Fruit fly (Drosophila melanogaster) whole organism, embryonic: Measurements from ENCODE around the gene CG43689.

ENCODE experiments used
- CG11093 ChIP-seq: fragments of 200-800 bp; sonication (Bioruptor generic); IDR thresholded peaks from 3 replicates; pipeline ENCODE4 v1.3.6; 2022; ENCODE audit warnings: missing biosample characterization, missing genetic modification characterization
- CG11504 ChIP-seq: fragments of 200-800 bp; sonication (Bioruptor generic); optimal IDR thresholded peaks from 3 replicates; lab custom pipeline; 2019; ENCODE audit warnings: missing biosample characterization, mild to moderate bottlenecking, missing genetic modification characterization, moderate library complexity
- CG12071 ChIP-seq: fragments of 200-800 bp; sonication (Bioruptor generic); optimal IDR thresholded peaks from 3 replicates; lab custom pipeline; 2018; ENCODE audit warnings: missing biosample characterization, mild to moderate bottlenecking, missing genetic modification characterization
- CG12299 ChIP-seq: fragments of 200-800 bp; sonication (Bioruptor generic); optimal IDR thresholded peaks from 2 replicates; lab custom pipeline; 2018; ENCODE audit warnings: missing biosample characterization, mild to moderate bottlenecking, missing genetic modification characterization
- CG13775 ChIP-seq: fragments of 200-800 bp; sonication (Bioruptor generic); optimal IDR thresholded peaks from 3 replicates; lab custom pipeline; 2017; ENCODE audit warnings: missing biosample characterization, mild to moderate bottlenecking, missing genetic modification characterization
- CG15269 ChIP-seq: fragments of 200-800 bp; sonication (Bioruptor generic); optimal IDR thresholded peaks from 2 replicates; lab custom pipeline; 2018; ENCODE audit warnings: missing biosample characterization, mild to moderate bottlenecking, missing genetic modification characterization, moderate library complexity
- CG1603 ChIP-seq: fragments of 200-800 bp; sonication (Bioruptor generic); optimal IDR thresholded peaks from 2 replicates; lab custom pipeline; 2019; ENCODE audit warnings: missing biosample characterization, mild to moderate bottlenecking, missing genetic modification characterization, moderate library complexity
- CG18599 ChIP-seq: fragments of 200-800 bp; sonication (Bioruptor generic); optimal IDR thresholded peaks from 3 replicates; lab custom pipeline; 2017; ENCODE audit warnings: missing biosample characterization, missing genetic modification characterization, mild to moderate bottlenecking, moderate library complexity, missing genetic modification reagents
- CG2120 ChIP-seq: fragments of 200-800 bp; sonication (Bioruptor generic); optimal IDR thresholded peaks from 3 replicates; lab custom pipeline; 2016; ENCODE audit warnings: missing biosample characterization, missing genetic modification characterization
- CG4360 ChIP-seq: fragments of 200-800 bp; sonication (Bioruptor generic); IDR thresholded peaks from 2 replicates; pipeline ENCODE4 v1.3.6; 2022; ENCODE audit warnings: missing biosample characterization, missing genetic modification characterization
- CG4617 ChIP-seq: fragments of 200-800 bp; sonication (Bioruptor generic); optimal IDR thresholded peaks from 3 replicates; lab custom pipeline; 2016; ENCODE audit warnings: missing biosample characterization, missing genetic modification characterization, borderline replicate concordance
- CG4730 ChIP-seq: fragments of 200-800 bp; sonication (Bioruptor generic); IDR thresholded peaks from 2 replicates; pipeline ENCODE4 v1.3.6; 2022; ENCODE audit warnings: missing biosample characterization, missing genetic modification characterization
- CG5180 ChIP-seq: fragments of 200-800 bp; sonication (Bioruptor generic); optimal IDR thresholded peaks from 3 replicates; lab custom pipeline; 2017; ENCODE audit warnings: missing biosample characterization, missing genetic modification characterization, mild to moderate bottlenecking, moderate library complexity, missing genetic modification reagents
- CG6272 ChIP-seq: fragments of 200-800 bp; sonication (Bioruptor generic); IDR thresholded peaks from 2 replicates; pipeline ENCODE4 v1.3.6; 2022; ENCODE audit warnings: missing biosample characterization, missing genetic modification characterization
- CG7271 ChIP-seq: fragments of 200-800 bp; sonication (Bioruptor generic); optimal IDR thresholded peaks from 2 replicates; lab custom pipeline; 2018; ENCODE audit warnings: missing biosample characterization, mild to moderate bottlenecking, missing genetic modification characterization, moderate library complexity
- CG7745 ChIP-seq: fragments of 200-800 bp; sonication (Bioruptor generic); optimal IDR thresholded peaks from 2 replicates; lab custom pipeline; 2018; ENCODE audit warnings: missing biosample characterization, mild to moderate bottlenecking, missing genetic modification characterization, moderate library complexity
- CG8089 ChIP-seq: fragments of 200-800 bp; sonication (Bioruptor generic); optimal IDR thresholded peaks from 3 replicates; lab custom pipeline; 2016; ENCODE audit warnings: missing biosample characterization, missing genetic modification characterization
- CG9932 ChIP-seq: fragments of 200-800 bp; sonication (Bioruptor generic); IDR thresholded peaks from 2 replicates; pipeline ENCODE4 v1.3.6; 2022; ENCODE audit warnings: missing biosample characterization, missing genetic modification characterization
- Deaf1 ChIP-seq: fragments of 200-800 bp; optimal IDR thresholded peaks from 3 replicates; lab custom pipeline; 2019; ENCODE audit warnings: missing biosample characterization, mild to moderate bottlenecking, missing genetic modification characterization, moderate library complexity
- Dip3 ChIP-seq: fragments of 200-800 bp; sonication (Bioruptor generic); optimal IDR thresholded peaks from 3 replicates; lab custom pipeline; 2016; ENCODE audit warnings: missing biosample characterization, missing genetic modification characterization
- Fer3 ChIP-seq: fragments of 200-800 bp; sonication (Bioruptor generic); optimal IDR thresholded peaks from 2 replicates; lab custom pipeline; 2018; ENCODE audit warnings: missing biosample characterization, mild to moderate bottlenecking, missing genetic modification characterization, moderate library complexity
- Gug ChIP-seq: fragments of 200-800 bp; sonication (Bioruptor generic); IDR thresholded peaks from 4 replicates; pipeline ENCODE4 v1.3.6; 2022; ENCODE audit warnings: missing biosample characterization, missing genetic modification characterization
- H2.0 ChIP-seq: fragments of 200-800 bp; sonication (Bioruptor generic); IDR thresholded peaks from 2 replicates; pipeline ENCODE4 v1.3.6; 2022; ENCODE audit warnings: missing biosample characterization, missing genetic modification characterization
- Hmx ChIP-seq: fragments of 200-800 bp; sonication (Bioruptor generic); optimal IDR thresholded peaks from 2 replicates; lab custom pipeline; 2016; ENCODE audit warnings: missing biosample characterization, missing genetic modification characterization
- Lpt ChIP-seq: fragments of >200 bp; optimal IDR thresholded peaks from 2 replicates; lab custom pipeline; 2018; ENCODE audit warnings: missing biosample characterization, missing genetic modification characterization
- Med ChIP-seq: fragments of 200-800 bp; sonication (Bioruptor generic); peaks from one replicate; lab custom pipeline; 2016; ENCODE audit warnings: missing biosample characterization, missing genetic modification characterization, mild to moderate bottlenecking, inconsistent platforms, moderate library complexity
- Mes4 ChIP-seq: fragments of 200-800 bp; sonication (Bioruptor generic); optimal IDR thresholded peaks from 2 replicates; lab custom pipeline; 2016; ENCODE audit warnings: missing biosample characterization, missing genetic modification characterization
- NC2α ChIP-seq: fragments of 200-800 bp; sonication (Bioruptor generic); optimal IDR thresholded peaks from 2 replicates; lab custom pipeline; 2016; ENCODE audit warnings: missing biosample characterization, missing genetic modification characterization
- PHDP ChIP-seq: fragments of 200-800 bp; sonication (Bioruptor generic); optimal IDR thresholded peaks from 3 replicates; lab custom pipeline; 2018; ENCODE audit warnings: missing biosample characterization, mild to moderate bottlenecking, missing genetic modification characterization, moderate library complexity
- Ptx1 ChIP-seq: fragments of 200-800 bp; sonication (Bioruptor generic); IDR thresholded peaks from 2 replicates; pipeline ENCODE4 v1.3.6; 2022; ENCODE audit warnings: missing biosample characterization, missing genetic modification characterization
- Ravus ChIP-seq: fragments of 200-800 bp; sonication (Bioruptor generic); IDR thresholded peaks from 2 replicates; pipeline ENCODE4 v1.3.6; 2022; ENCODE audit warnings: missing biosample characterization, missing genetic modification characterization
- Xrp1 ChIP-seq: fragments of 200-800 bp; sonication (Bioruptor generic); IDR thresholded peaks from 2 replicates; pipeline ENCODE4 v1.3.6; 2022; ENCODE audit warnings: missing biosample characterization, missing genetic modification characterization
- aop ChIP-seq: fragments of 200-800 bp; sonication (Bioruptor generic); IDR thresholded peaks from 2 replicates; pipeline ENCODE4 v1.3.6; 2022; ENCODE audit warnings: missing biosample characterization, missing genetic modification characterization
- chm ChIP-seq: fragments of 200-800 bp; sonication (Bioruptor generic); IDR thresholded peaks from 2 replicates; pipeline ENCODE4 v1.3.6; 2022; ENCODE audit warnings: missing biosample characterization, missing genetic modification characterization
- ci ChIP-seq: fragments of 200-800 bp; sonication (Bioruptor generic); IDR thresholded peaks from 3 replicates; pipeline ENCODE4 v1.3.6; 2022; ENCODE audit warnings: missing biosample characterization, missing genetic modification characterization
- cwo ChIP-seq: fragments of 200-800 bp; sonication (Bioruptor generic); optimal IDR thresholded peaks from 3 replicates; lab custom pipeline; 2017; ENCODE audit warnings: missing biosample characterization, missing genetic modification characterization, mild to moderate bottlenecking, moderate library complexity, missing genetic modification reagents
- dysf ChIP-seq: fragments of 200-800 bp; sonication (Bioruptor generic); IDR thresholded peaks from 3 replicates; pipeline ENCODE4 v1.3.6; 2022; ENCODE audit warnings: missing biosample characterization, missing genetic modification characterization
- fd102C ChIP-seq: fragments of 200-800 bp; sonication (Bioruptor generic); optimal IDR thresholded peaks from 2 replicates; lab custom pipeline; 2018; ENCODE audit warnings: missing biosample characterization, mild to moderate bottlenecking, missing genetic modification characterization, moderate library complexity
- hbn ChIP-seq: fragments of 200-800 bp; sonication (Bioruptor generic); IDR thresholded peaks from 2 replicates; pipeline ENCODE4 v1.3.6; 2022; ENCODE audit warnings: missing biosample characterization, missing genetic modification characterization; ENCODE audit not compliant: partially characterized antibody
- lab ChIP-seq: fragments of 200-800 bp; sonication (Bioruptor generic); optimal IDR thresholded peaks from 3 replicates; lab custom pipeline; 2017; ENCODE audit warnings: missing biosample characterization, missing genetic modification characterization, mild to moderate bottlenecking, moderate library complexity, missing genetic modification reagents
- mirr ChIP-seq: fragments of 200-800 bp; sonication (Bioruptor generic); optimal IDR thresholded peaks from 3 replicates; lab custom pipeline; 2018; ENCODE audit warnings: missing biosample characterization, mild to moderate bottlenecking, missing genetic modification characterization
- nerfin-2 ChIP-seq: fragments of 200-800 bp; sonication (Bioruptor generic); IDR thresholded peaks from 2 replicates; pipeline ENCODE4 v1.3.6; 2022; ENCODE audit warnings: missing biosample characterization, missing genetic modification characterization; ENCODE audit not compliant: partially characterized antibody
- onecut ChIP-seq: fragments of 200-800 bp; sonication (Bioruptor generic); IDR thresholded peaks from 2 replicates; pipeline ENCODE4 v1.3.6; 2022; ENCODE audit warnings: missing biosample characterization, missing genetic modification characterization
- otp ChIP-seq: fragments of 200-800 bp; sonication (Bioruptor generic); IDR thresholded peaks from 3 replicates; pipeline ENCODE4, ENCODE4 v1.3.6; 2022; ENCODE audit warnings: missing biosample characterization, missing genetic modification characterization
- pzg ChIP-seq: fragments of 200-800 bp; sonication (Bioruptor generic); optimal IDR thresholded peaks from 3 replicates; lab custom pipeline; 2018; ENCODE audit warnings: missing biosample characterization, mild to moderate bottlenecking, missing genetic modification characterization, moderate library complexity
- rib ChIP-seq: fragments of 200-800 bp; sonication (Bioruptor generic); IDR thresholded peaks from 2 replicates; pipeline ENCODE4 v1.3.6; 2022; ENCODE audit warnings: missing biosample characterization, missing genetic modification characterization
- sens ChIP-seq: fragments of 200-800 bp; sonication (Bioruptor generic); peaks from one replicate; lab custom pipeline; 2016; ENCODE audit warnings: missing biosample characterization, missing genetic modification characterization
- sr ChIP-seq: fragments of 200-800 bp; sonication (Bioruptor generic); IDR thresholded peaks from 3 replicates; pipeline ENCODE4 v1.3.6; 2022; ENCODE audit warnings: missing biosample characterization, missing genetic modification characterization
- twi ChIP-seq: fragments of 200-800 bp; optimal IDR thresholded peaks from 2 replicates; lab custom pipeline; 2019; ENCODE audit warnings: missing biosample characterization, mild to moderate bottlenecking, missing genetic modification characterization, moderate library complexity
- zf30C ChIP-seq: fragments of 200-800 bp; sonication (Bioruptor generic); optimal IDR thresholded peaks from 3 replicates; lab custom pipeline; 2018; ENCODE audit warnings: missing biosample characterization, mild to moderate bottlenecking, missing genetic modification characterization

Gene CG43689

dm6 chrX:4033590-4033989, 42.0 kb upstream of the CG43689 start (continued):
- peak; percentile 42; the same call in 1 of the 2 replicates for TF ChIP-seq Xrp1 (GFP tag; lab: Robert Waterston, UW)
- TF ChIP-seq CG1603 (tag; lab: Kevin White, UChicago) = peak; percentile 27
- TF ChIP-seq lab (GFP tag; lab: Kevin White, UChicago) = peak; percentile 20
- TF ChIP-seq Hmx = no peak
- no peak for TF ChIP-seq CG18599 (GFP tag; lab: Kevin White, UChicago)
- TF ChIP-seq Ptx1 = peak; percentile 38; the same call in 1 of the 2 replicates
- TF ChIP-seq onecut (GFP tag; lab: Robert Waterston, UW) = no peak
- TF ChIP-seq Med (GFP tag; lab: Kevin White, UChicago) = peak; percentile 66
- no peak for TF ChIP-seq CG11093 (GFP tag; lab: Robert Waterston, UW)

- TF ChIP-seq sr (GFP tag; lab: Robert Waterston, UW) (no peak), CG13775 (GFP tag; lab: Kevin White, UChicago) (no peak), PHDP (peak; percentile 19), pzg (GFP tag; lab: Kevin White, UChicago) (no peak), CG15269 (tag; lab: Kevin White, UChicago) (peak; percentile 23), ci (GFP tag; lab: Robert Waterston, UW) (no peak), CG6272 (no peak), Gug (GFP tag; lab: Robert Waterston, UW) (no peak), NC2α (GFP tag; lab: Kevin White, UChicago) (no peak), CG5180 (GFP tag; lab: Kevin White, UChicago) (no peak), rib (no peak), CG12071 (peak; percentile 27), chm (GFP tag; lab: Robert Waterston, UW) (no peak), mirr (GFP tag; lab: Kevin White, UChicago) (no peak), CG12299 (tag; lab: Kevin White, UChicago) (no peak), Lpt (GFP tag; lab: Kevin White, UChicago) (no peak), CG4617 (GFP tag; lab: Kevin White, UChicago) (no peak), CG9932 (no peak), twi (tag; lab: Kevin White, UChicago) (no peak), CG8089 (GFP tag; lab: Kevin White, UChicago) (no peak), hbn (GFP tag; lab: Robert Waterston, UW) (no peak), CG4730 (GFP tag; lab: Robert Waterston, UW) (no peak), Deaf1 (tag; lab: Kevin White, UChicago) (no peak), cwo (peak; percentile 4), aop (GFP tag; lab: Robert Waterston, UW) (no peak), CG11504 (tag; lab: Kevin White, UChicago) (peak; percentile 43), zf30C (GFP tag; lab: Kevin White, UChicago) (no peak), onecut (GFP tag; lab: Robert Waterston, UW) (no peak), H2.0 (no peak), Dip3 (GFP tag; lab: Kevin White, UChicago) (no peak), CG7745 (tag; lab: Kevin White, UChicago) (no peak), Fer3 (tag; lab: Kevin White, UChicago) (no peak), Ravus (no peak), fd102C (GFP tag; lab: Kevin White, UChicago) (no peak), CG18599 (GFP tag; lab: Kevin White, UChicago) (peak; percentile 60), CG4360 (GFP tag; lab: Robert Waterston, UW) (no peak), Mes4 (no peak), CG2120 (GFP tag; lab: Kevin White, UChicago) (peak; percentile 35), otp (GFP tag; lab: Robert Waterston, UW) (no peak), Xrp1 (GFP tag; lab: Robert Waterston, UW) (no peak), dysf (GFP tag; lab: Robert Waterston, UW) (0 out of 3 replicates have a peak, but pooled peaks have one; percentile 23), nerfin-2 (GFP tag; lab: Robert Waterston, UW) (no peak), sens (GFP tag; lab: Kevin White, UChicago) (peak; percentile 27), CG7271 (no peak), lab (GFP tag; lab: Kevin White, UChicago) (peak; percentile 57)
These were observed 36.8 kb upstream of the CG43689 start for dm6 chrX:4038768-4039167.
